Fruit fly (Drosophila melanogaster) whole organism, embryonic: ENCODE results near the gene alphaSnap.

Experiments used
- CG11093 ChIP-seq: fragments of 200-800 bp; sonication (Bioruptor generic); IDR thresholded peaks from 3 replicates; pipeline ENCODE4 v1.3.6; 2022; ENCODE audit warnings: missing biosample characterization, missing genetic modification characterization
- CG11398 ChIP-seq: fragments of 200-800 bp; sonication (Bioruptor generic); optimal IDR thresholded peaks from 2 replicates; lab custom pipeline; 2016; ENCODE audit warnings: missing biosample characterization, missing genetic modification characterization
- CG11456 ChIP-seq: fragments of 200-800 bp; sonication (Bioruptor generic); IDR thresholded peaks from 3 replicates; pipeline ENCODE4 v1.3.6; 2022; ENCODE audit warnings: missing biosample characterization, missing genetic modification characterization
- CG14965 ChIP-seq: fragments of 200-800 bp; sonication (Bioruptor generic); optimal IDR thresholded peaks from 2 replicates; lab custom pipeline; 2016; ENCODE audit warnings: missing biosample characterization, missing genetic modification characterization, borderline replicate concordance
- CG15479 ChIP-seq: fragments of 200-800 bp; sonication (Bioruptor generic); optimal IDR thresholded peaks from 3 replicates; lab custom pipeline; 2019; ENCODE audit warnings: missing biosample characterization, mild to moderate bottlenecking, missing genetic modification characterization, moderate library complexity
- CG15601 ChIP-seq: fragments of 200-800 bp; sonication (Bioruptor generic); optimal IDR thresholded peaks from 3 replicates; lab custom pipeline; 2019; ENCODE audit warnings: missing biosample characterization, mild to moderate bottlenecking, missing genetic modification characterization, moderate library complexity
- CG17802 ChIP-seq: fragments of 200-800 bp; sonication (Bioruptor generic); optimal IDR thresholded peaks from 2 replicates; lab custom pipeline; 2018; ENCODE audit warnings: missing biosample characterization, mild to moderate bottlenecking, missing genetic modification characterization, moderate library complexity
- CG1792 ChIP-seq: fragments of 200-800 bp; sonication (Bioruptor generic); optimal IDR thresholded peaks from 2 replicates; lab custom pipeline; 2016; ENCODE audit warnings: missing biosample characterization, missing genetic modification characterization
- CG1832 ChIP-seq: fragments of 200-800 bp; sonication (Bioruptor generic); optimal IDR thresholded peaks from 2 replicates; lab custom pipeline; 2017; ENCODE audit warnings: missing biosample characterization, mild to moderate bottlenecking, missing genetic modification characterization, inconsistent platforms
- CG2116 ChIP-seq: fragments of 200-800 bp; sonication (Bioruptor generic); optimal IDR thresholded peaks from 3 replicates; lab custom pipeline; 2018; ENCODE audit warnings: missing biosample characterization, mild to moderate bottlenecking, missing genetic modification characterization
- CG2889 ChIP-seq: fragments of 200-800 bp; sonication (Bioruptor generic); IDR thresholded peaks from 3 replicates; pipeline ENCODE4 v1.3.6; 2022; ENCODE audit warnings: missing biosample characterization, missing genetic modification characterization
- CG31224 ChIP-seq: fragments of 200-800 bp; sonication (Bioruptor generic); IDR thresholded peaks from 2 replicates; pipeline ENCODE4 v1.3.6; 2022; ENCODE audit warnings: missing biosample characterization, missing genetic modification characterization
- CG3281 ChIP-seq: fragments of 200-800 bp; sonication (Bioruptor generic); optimal IDR thresholded peaks from 3 replicates; lab custom pipeline; 2017; ENCODE audit warnings: missing biosample characterization, mild to moderate bottlenecking, missing genetic modification characterization
- CG34376 ChIP-seq: fragments of 200-800 bp; sonication (Bioruptor generic); optimal IDR thresholded peaks from 2 replicates; lab custom pipeline; 2018; ENCODE audit warnings: missing biosample characterization, mild to moderate bottlenecking, missing genetic modification characterization
- CG6854 ChIP-seq: fragments of 200-800 bp; sonication (Bioruptor generic); optimal IDR thresholded peaks from 3 replicates; lab custom pipeline; 2017; ENCODE audit warnings: missing biosample characterization, mild to moderate bottlenecking, missing genetic modification characterization
- CrebB ChIP-seq: fragments of 200-800 bp; sonication (Bioruptor generic); optimal IDR thresholded peaks from 3 replicates; lab custom pipeline; 2018; ENCODE audit warnings: missing biosample characterization, mild to moderate bottlenecking, missing genetic modification characterization
- D19B ChIP-seq: fragments of 200-800 bp; sonication (Bioruptor generic); optimal IDR thresholded peaks from 2 replicates; lab custom pipeline; 2017; ENCODE audit warnings: missing biosample characterization, mild to moderate bottlenecking, missing genetic modification characterization
- Dad ChIP-seq: fragments of 200-800 bp; sonication (Bioruptor generic); optimal IDR thresholded peaks from 3 replicates; lab custom pipeline; 2016; ENCODE audit warnings: missing biosample characterization, missing genetic modification characterization
- Deaf1 ChIP-seq: fragments of 200-800 bp; optimal IDR thresholded peaks from 3 replicates; lab custom pipeline; 2019; ENCODE audit warnings: missing biosample characterization, mild to moderate bottlenecking, missing genetic modification characterization, moderate library complexity
- Dip3 ChIP-seq: fragments of 200-800 bp; sonication (Bioruptor generic); optimal IDR thresholded peaks from 3 replicates; lab custom pipeline; 2016; ENCODE audit warnings: missing biosample characterization, missing genetic modification characterization
- GATAe ChIP-seq: fragments of 200-800 bp; sonication (Bioruptor generic); conservative IDR thresholded peaks from 2 replicates; pipeline ENCODE4 v1.3.6; 2022; ENCODE audit warnings: missing biosample characterization, missing genetic modification characterization
- Gsc ChIP-seq: fragments of 200-800 bp; sonication (Bioruptor generic); IDR thresholded peaks from 2 replicates; pipeline ENCODE4 v1.3.6; 2022; ENCODE audit warnings: missing biosample characterization, missing genetic modification characterization
- HHEX ChIP-seq: fragments of 200-800 bp; sonication (Bioruptor generic); optimal IDR thresholded peaks from 3 replicates; lab custom pipeline; 2017; ENCODE audit warnings: missing biosample characterization, mild to moderate bottlenecking, missing genetic modification characterization, missing genetic modification reagents
- Hey ChIP-seq: fragments of 200-800 bp; sonication (Bioruptor generic); optimal IDR thresholded peaks from 3 replicates; lab custom pipeline; 2018; ENCODE audit warnings: missing biosample characterization, mild to moderate bottlenecking, missing genetic modification characterization
- HmgD ChIP-seq: fragments of 200-800 bp; sonication (Bioruptor generic); optimal IDR thresholded peaks from 3 replicates; lab custom pipeline; 2016; ENCODE audit warnings: missing biosample characterization, missing genetic modification characterization
- NK7.1 ChIP-seq: fragments of 200-800 bp; sonication (Bioruptor generic); optimal IDR thresholded peaks from 3 replicates; lab custom pipeline; 2016; ENCODE audit warnings: missing biosample characterization, missing genetic modification characterization
- Trl ChIP-seq, 3 experiments: fragments of >200 bp in 2 of 3; fragments of 200-800 bp in 1 of 3; sonication (Bioruptor generic) in 1 of 3; optimal IDR thresholded peaks; 2 replicates in 1 of 3; 3 replicates in 2 of 3; lab custom pipeline; 2016 to 2017; ENCODE audit warnings: missing biosample characterization in 1 of 3, missing genetic modification characterization in 1 of 3
- Xbp1 ChIP-seq: fragments of 200-800 bp; sonication (Bioruptor generic); optimal IDR thresholded peaks from 3 replicates; lab custom pipeline; 2016; ENCODE audit warnings: missing biosample characterization, mild to moderate bottlenecking, missing genetic modification characterization
- bab2 ChIP-seq: fragments of 200-800 bp; sonication (Bioruptor generic); optimal IDR thresholded peaks from 2 replicates; lab custom pipeline; 2016; ENCODE audit warnings: missing biosample characterization, missing genetic modification characterization
- cwo ChIP-seq: fragments of 200-800 bp; sonication (Bioruptor generic); optimal IDR thresholded peaks from 3 replicates; lab custom pipeline; 2017; ENCODE audit warnings: missing biosample characterization, missing genetic modification characterization, mild to moderate bottlenecking, moderate library complexity, missing genetic modification reagents
- exex ChIP-seq: fragments of 200-800 bp; sonication (Bioruptor generic); optimal IDR thresholded peaks from 4 replicates; lab custom pipeline; 2018; ENCODE audit warnings: missing biosample characterization, mild to moderate bottlenecking, missing genetic modification characterization, moderate library complexity
- gsb-n ChIP-seq: fragments of 200-800 bp; sonication (Bioruptor generic); optimal IDR thresholded peaks from 3 replicates; lab custom pipeline; 2018; ENCODE audit warnings: missing biosample characterization, mild to moderate bottlenecking, missing genetic modification characterization
- mirr ChIP-seq: fragments of 200-800 bp; sonication (Bioruptor generic); optimal IDR thresholded peaks from 3 replicates; lab custom pipeline; 2018; ENCODE audit warnings: missing biosample characterization, mild to moderate bottlenecking, missing genetic modification characterization
- nom ChIP-seq: fragments of 200-800 bp; sonication (Bioruptor generic); optimal IDR thresholded peaks from 2 replicates; lab custom pipeline; 2017; ENCODE audit warnings: missing biosample characterization, missing genetic modification characterization, mild to moderate bottlenecking, moderate library complexity, missing genetic modification reagents
- pfk ChIP-seq: fragments of 200-800 bp; sonication (Bioruptor generic); optimal IDR thresholded peaks from 2 replicates; lab custom pipeline; 2018; ENCODE audit warnings: missing biosample characterization, mild to moderate bottlenecking, missing genetic modification characterization, moderate library complexity
- pho ChIP-seq: fragments of 200-800 bp; sonication (Bioruptor generic); optimal IDR thresholded peaks from 2 replicates; lab custom pipeline; 2016; ENCODE audit warnings: missing biosample characterization, missing genetic modification characterization
- sc ChIP-seq, 3 experiments: fragments of >200 bp in 2 of 3; fragments of 200-800 bp in 1 of 3; sonication (Bioruptor generic) in 1 of 3; optimal IDR thresholded peaks; 2 replicates in 2 of 3; 3 replicates in 1 of 3; lab custom pipeline; 2017; ENCODE audit warnings: mild to moderate bottlenecking in 1 of 3, missing biosample characterization in 1 of 3, missing genetic modification characterization in 1 of 3, missing genetic modification reagents in 1 of 3
- scrt ChIP-seq: fragments of 200-800 bp; sonication (Bioruptor generic); optimal IDR thresholded peaks from 2 replicates; lab custom pipeline; 2018; ENCODE audit warnings: missing biosample characterization, mild to moderate bottlenecking, missing genetic modification characterization, moderate library complexity
- stc ChIP-seq: fragments of 200-800 bp; sonication (Bioruptor generic); IDR thresholded peaks from 2 replicates; pipeline ENCODE4 v1.3.6; 2022; ENCODE audit warnings: missing biosample characterization, missing genetic modification characterization
- stwl ChIP-seq: fragments of 200-800 bp; sonication (Bioruptor generic); optimal IDR thresholded peaks from 3 replicates; lab custom pipeline; 2018; ENCODE audit warnings: missing biosample characterization, mild to moderate bottlenecking, missing genetic modification characterization, moderate library complexity
- sug ChIP-seq: fragments of 200-800 bp; optimal IDR thresholded peaks from 2 replicates; lab custom pipeline; 2019; ENCODE audit warnings: missing biosample characterization, mild to moderate bottlenecking, missing genetic modification characterization, moderate library complexity
- zfh1 ChIP-seq: fragments of 200-800 bp; sonication (Bioruptor generic); IDR thresholded peaks from 3 replicates; pipeline ENCODE4 v1.3.6; 2022; ENCODE audit warnings: missing biosample characterization, missing genetic modification characterization

alphaSnap gene

DNA sequence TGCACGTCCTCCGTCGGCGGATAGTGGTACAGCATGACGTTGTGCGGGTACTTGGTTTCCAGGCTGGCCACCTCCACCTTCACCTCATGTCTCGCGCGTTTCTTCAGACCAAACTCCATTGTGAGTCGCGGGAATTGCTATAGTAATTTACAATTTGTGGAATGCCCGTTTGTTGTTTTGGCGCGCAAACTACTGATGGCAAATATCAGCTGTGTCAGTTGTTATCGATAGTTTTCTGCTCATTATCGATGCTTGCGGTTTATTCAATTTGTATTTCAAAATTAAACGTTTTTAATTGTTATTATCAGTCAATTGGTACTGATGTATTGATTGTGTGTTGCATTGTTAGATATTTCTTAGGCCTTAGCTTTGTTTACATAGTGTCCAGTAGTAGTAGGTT lies 48.0 kb downstream of the alphaSnap start, which contains the start of gene Prim2 (continued):
- no peak for TF ChIP-seq Deaf1 (tag; lab: Kevin White, UChicago)
- TF ChIP-seq zfh1 (GFP tag; lab: Robert Waterston, UW), result no peak
- TF ChIP-seq, all 482 proteins: peak for 45

- no peak for TF ChIP-seq HHEX
- TF ChIP-seq Gsc, result no peak
- TF ChIP-seq sug (tag; lab: Kevin White, UChicago), result peak; percentile 75
- TF ChIP-seq CG6854 (GFP tag; lab: Kevin White, UChicago), result no peak
- no peak for TF ChIP-seq CG11456
- TF ChIP-seq CG1832, result no peak
- no peak for TF ChIP-seq CG1792 (GFP tag; lab: Kevin White, UChicago)
- TF ChIP-seq bab2 (GFP tag; lab: Kevin White, UChicago), result no peak
- TF ChIP-seq stwl, result no peak
- no peak for TF ChIP-seq Trl (optimal IDR thresholded peaks at IDR 0.05; lab: Kevin White, UChicago)
- no peak for TF ChIP-seq Trl (GFP tag; optimal IDR thresholded peaks at IDR 0.05; lab: Kevin White, UChicago)
- peak; percentile 20 for TF ChIP-seq mirr (GFP tag; lab: Kevin White, UChicago)
- TF ChIP-seq CG15479 (GFP tag; lab: Kevin White, UChicago), result peak; percentile 73
- TF ChIP-seq cwo (GFP tag; lab: Kevin White, UChicago), result peak; percentile 57
- no peak for TF ChIP-seq sc (optimal IDR thresholded peaks at IDR 0.05; lab: Kevin White, UChicago)
- no peak for TF ChIP-seq sc (GFP tag; optimal IDR thresholded peaks at IDR 0.05; lab: Kevin White, UChicago)
- peak; percentile 48; the same call in 1 of the 2 replicates for TF ChIP-seq GATAe (GFP tag; lab: Robert Waterston, UW)
- TF ChIP-seq CG2889 (GFP tag; lab: Robert Waterston, UW), result no peak
- no peak for TF ChIP-seq Dad (GFP tag; lab: Kevin White, UChicago)
- no peak for TF ChIP-seq stc (GFP tag; lab: Robert Waterston, UW)
- TF ChIP-seq HmgD (GFP tag; lab: Kevin White, UChicago), result no peak
- TF ChIP-seq CG15601 (tag; lab: Kevin White, UChicago), result no peak
- no peak for TF ChIP-seq Xbp1 (GFP tag; lab: Kevin White, UChicago)
- no peak for TF ChIP-seq CG3281 (GFP tag; lab: Kevin White, UChicago)
- TF ChIP-seq scrt (GFP tag; lab: Kevin White, UChicago), result no peak
- TF ChIP-seq CG31224 (GFP tag; lab: Robert Waterston, UW), result peak; percentile 72
- no peak for TF ChIP-seq nom (GFP tag; lab: Kevin White, UChicago)
- no peak for TF ChIP-seq NK7.1 (GFP tag; lab: Kevin White, UChicago)
- no peak for TF ChIP-seq Dip3
- no peak for TF ChIP-seq CG14965 (GFP tag; lab: Kevin White, UChicago)
- TF ChIP-seq pho (GFP tag; lab: Kevin White, UChicago), result no peak
- TF ChIP-seq CG2116, result no peak
- peak; percentile 42 for TF ChIP-seq D19B
- TF ChIP-seq CG34376 (GFP tag; lab: Kevin White, UChicago), result peak; percentile 85
- TF ChIP-seq exex, result peak; percentile 91
- no peak for TF ChIP-seq CG11093 (GFP tag; lab: Robert Waterston, UW)
- TF ChIP-seq CrebB (tag; lab: Kevin White, UChicago), result no peak
- TF ChIP-seq Hey (tag; lab: Kevin White, UChicago), result peak; percentile 64
- no peak for TF ChIP-seq CG17802
- TF ChIP-seq gsb-n, result no peak
- no peak for TF ChIP-seq CG11398
- TF ChIP-seq pfk (GFP tag; lab: Kevin White, UChicago), result no peak
- TF ChIP-seq, all 482 proteins: peak for 10
These were observed 52.6 kb downstream of the alphaSnap start for dm6 chr3L:20366074-20366473.
